Worm (Caenorhabditis elegans) whole organism, late embryonic: ENCODE measurements around the gene lido-17.

Source experiments
- ama-1 ChIP-seq: fragments of 150-350 bp; optimal IDR thresholded peaks from 2 replicates; lab custom pipeline; 2014
- ceh-48 ChIP-seq: sonication (generic microtip); optimal IDR thresholded peaks from 2 replicates; lab custom pipeline; 2016; ENCODE audit warnings: missing genetic modification characterization, inconsistent platforms, missing compliant biosample characterization
- ceh-9 ChIP-seq: sonication (generic microtip); optimal IDR thresholded peaks from 2 replicates; lab custom pipeline; 2016; ENCODE audit warnings: mild to moderate bottlenecking, missing genetic modification characterization, inconsistent platforms, missing compliant biosample characterization
- che-1 ChIP-seq: sonication (generic microtip); optimal IDR thresholded peaks from 2 replicates; lab custom pipeline; 2016; ENCODE audit warnings: mild to moderate bottlenecking, missing genetic modification characterization, missing compliant biosample characterization
- dve-1 ChIP-seq: sonication (generic microtip); optimal IDR thresholded peaks from 2 replicates; lab custom pipeline; 2017; ENCODE audit warnings: antibody characterized with exemption, mild to moderate bottlenecking, missing genetic modification characterization, missing compliant biosample characterization
- elt-2 ChIP-seq: sonication (generic microtip); optimal IDR thresholded peaks from 2 replicates; lab custom pipeline; 2016; ENCODE audit warnings: missing genetic modification reagents, missing genetic modification characterization, missing compliant biosample characterization
- hlh-30 ChIP-seq: sonication (generic microtip); optimal IDR thresholded peaks from 2 replicates; lab custom pipeline; 2017; ENCODE audit warnings: antibody characterized with exemption, missing genetic modification characterization, missing compliant biosample characterization; ENCODE audit not compliant: insufficient read depth
- lin-11 ChIP-seq: fragments of 200-800 bp; sonication (Bioruptor generic); optimal IDR thresholded peaks from 2 replicates; lab custom pipeline; 2018; ENCODE audit warnings: mild to moderate bottlenecking, missing genetic modification characterization, missing compliant biosample characterization
- npax-4 ChIP-seq: sonication (generic microtip); optimal IDR thresholded peaks from 2 replicates; lab custom pipeline; 2016; ENCODE audit warnings: missing genetic modification characterization, missing compliant biosample characterization
- pag-3 ChIP-seq: sonication (generic microtip); optimal IDR thresholded peaks from 2 replicates; lab custom pipeline; 2016; ENCODE audit warnings: missing compliant biosample characterization, missing genetic modification characterization, borderline replicate concordance
- pat-9 ChIP-seq: fragments of 200-800 bp; sonication (Bioruptor generic); optimal IDR thresholded peaks from 2 replicates; lab custom pipeline; 2018; ENCODE audit warnings: mild to moderate bottlenecking, missing genetic modification characterization, moderate library complexity, missing compliant biosample characterization
- pha-4 ChIP-seq: fragments of 150-350 bp; optimal IDR thresholded peaks from 2 replicates; lab custom pipeline; 2018; ENCODE audit warnings: missing biosample characterization, missing genetic modification reagents, missing genetic modification characterization
- sdc-2 ChIP-seq: sonication (generic microtip); optimal IDR thresholded peaks from 2 replicates; lab custom pipeline; 2016; ENCODE audit warnings: missing genotype, missing genetic modification characterization, missing compliant biosample characterization
- tbx-2 ChIP-seq: sonication (generic microtip); optimal IDR thresholded peaks from 2 replicates; lab custom pipeline; 2016; ENCODE audit warnings: missing genetic modification characterization, missing compliant biosample characterization

DNA sequence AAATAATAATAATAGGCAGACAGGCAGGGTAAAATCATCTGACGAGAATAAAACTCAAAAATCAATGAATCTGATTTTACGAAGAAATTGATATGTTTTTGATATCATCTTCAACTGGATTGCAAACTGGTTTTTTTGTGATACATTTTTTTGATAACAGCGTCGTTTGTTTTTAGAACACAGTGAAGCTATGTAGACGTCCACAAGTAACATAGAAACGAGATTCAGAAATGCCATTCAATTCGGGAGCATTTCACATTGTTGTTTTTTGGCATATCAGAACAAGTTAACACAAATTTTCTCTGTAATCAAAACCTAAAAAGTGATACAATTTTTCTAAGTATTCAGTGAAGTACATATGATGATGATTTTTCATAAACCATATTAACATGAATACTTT lies 45.6 kb upstream of the lido-17 start, which contains the start of gene chil-13:
- TF ChIP-seq pat-9 (no peak), elt-2 (tag; lab: Kevin White, UChicago) (no peak), ceh-48 (tag; lab: Kevin White, UChicago) (no peak), tbx-2 (no peak), pag-3 (tag; lab: Kevin White, UChicago) (no peak), hlh-30 (tag; lab: Kevin White, UChicago) (no peak), npax-4 (no peak), dve-1 (tag; lab: Kevin White, UChicago) (no peak), pha-4 (tag; lab: Kevin White, UChicago) (no peak), ceh-9 (tag; lab: Kevin White, UChicago) (no peak), ama-1 (lab: Kevin White, UChicago) (no peak), lin-11 (tag; lab: Kevin White, UChicago) (no peak), che-1 (no peak), sdc-2 (tag; lab: Kevin White, UChicago) (no peak)
